Worm (Caenorhabditis elegans) whole organism, mixed stage, embryonic: ENCODE measurements around the gene C16A3.6.

Experiments used
- bed-3 ChIP-seq: fragments of 200-800 bp; sonication (Bioruptor generic); optimal IDR thresholded peaks from 3 replicates; lab custom pipeline; 2018; ENCODE audit warnings: mild to moderate bottlenecking, missing genetic modification characterization, moderate library complexity, missing compliant biosample characterization
- blmp-1 ChIP-seq: fragments of 150-350 bp; optimal IDR thresholded peaks from 2 replicates; lab custom pipeline; 2014; ENCODE audit warnings: missing biosample characterization, missing genetic modification characterization
- ceh-39 ChIP-seq: fragments of 150-350 bp; optimal IDR thresholded peaks from 2 replicates; lab custom pipeline; 2014; ENCODE audit warnings: missing biosample characterization, missing genetic modification characterization
- ceh-43 ChIP-seq: fragments of 200-800 bp; sonication (Bioruptor generic); optimal IDR thresholded peaks from 2 replicates; lab custom pipeline; 2018; ENCODE audit warnings: mild to moderate bottlenecking, missing genetic modification characterization, moderate library complexity, missing compliant biosample characterization
- ceh-83 ChIP-seq: fragments of 200-800 bp; sonication (Bioruptor generic); optimal IDR thresholded peaks from 2 replicates; lab custom pipeline; 2018; ENCODE audit warnings: mild to moderate bottlenecking, missing genetic modification characterization, missing compliant biosample characterization
- ces-1 ChIP-seq: fragments of 150-350 bp; optimal IDR thresholded peaks from 2 replicates; lab custom pipeline; 2014; ENCODE audit warnings: missing biosample characterization, missing genetic modification reagents, missing genetic modification characterization
- cnd-1 ChIP-seq: fragments of 200-800 bp; sonication (Bioruptor generic); optimal IDR thresholded peaks from 2 replicates; lab custom pipeline; 2018; ENCODE audit warnings: mild to moderate bottlenecking, missing genetic modification characterization, missing compliant biosample characterization
- drap-1 ChIP-seq: fragments of 200-800 bp; sonication (Bioruptor generic); optimal IDR thresholded peaks from 3 replicates; lab custom pipeline; 2018; ENCODE audit warnings: mild to moderate bottlenecking, missing genetic modification characterization, missing compliant biosample characterization
- elt-1 ChIP-seq: sonication (generic microtip); optimal IDR thresholded peaks from 2 replicates; lab custom pipeline; 2017; ENCODE audit warnings: missing genetic modification characterization, mild to moderate bottlenecking, missing compliant biosample characterization, antibody characterized with exemption, moderate library complexity, borderline replicate concordance; ENCODE audit not compliant: insufficient read depth
- elt-3 ChIP-seq: fragments of 150-350 bp; optimal IDR thresholded peaks from 2 replicates; lab custom pipeline; 2014; ENCODE audit warnings: missing biosample characterization, missing genetic modification characterization
- flh-1 ChIP-seq: fragments of 200-800 bp; sonication (Bioruptor generic); optimal IDR thresholded peaks from 2 replicates; lab custom pipeline; 2018; ENCODE audit warnings: mild to moderate bottlenecking, missing genetic modification characterization, moderate library complexity, missing compliant biosample characterization
- hlh-1 ChIP-seq: fragments of 150-350 bp; optimal IDR thresholded peaks from 2 replicates; lab custom pipeline; 2014; ENCODE audit warnings: missing biosample characterization, missing genetic modification reagents, missing genetic modification characterization
- lin-13 ChIP-seq: fragments of 150-350 bp; optimal IDR thresholded peaks from 2 replicates; lab custom pipeline; 2014; ENCODE audit warnings: missing biosample characterization, missing genetic modification characterization
- lsy-2 ChIP-seq: fragments of 150-350 bp; optimal IDR thresholded peaks from 2 replicates; lab custom pipeline; 2014; ENCODE audit warnings: missing biosample characterization, missing genetic modification characterization
- mab-5 ChIP-seq: fragments of 150-350 bp; optimal IDR thresholded peaks from 2 replicates; lab custom pipeline; 2014; ENCODE audit warnings: missing biosample characterization, missing genetic modification characterization
- mep-1 ChIP-seq: fragments of 150-350 bp; optimal IDR thresholded peaks from 2 replicates; lab custom pipeline; 2017; ENCODE audit warnings: missing biosample characterization, missing genetic modification reagents, missing genetic modification characterization, inconsistent platforms
- mls-2 ChIP-seq: sonication (generic microtip); optimal IDR thresholded peaks from 2 replicates; lab custom pipeline; 2016; ENCODE audit warnings: mild to moderate bottlenecking, missing genetic modification characterization, moderate library complexity, missing compliant biosample characterization
- nhr-12 ChIP-seq: fragments of 150-350 bp; optimal IDR thresholded peaks from 2 replicates; lab custom pipeline; 2014; ENCODE audit warnings: missing biosample characterization, missing genetic modification characterization
- nhr-2 ChIP-seq: fragments of 150-350 bp; optimal IDR thresholded peaks from 2 replicates; lab custom pipeline; 2014; ENCODE audit warnings: missing biosample characterization, missing genetic modification characterization
- nhr-76 ChIP-seq: sonication (generic microtip); optimal IDR thresholded peaks from 2 replicates; lab custom pipeline; 2017; ENCODE audit warnings: missing biosample characterization, missing genetic modification characterization
- pha-4 ChIP-seq: fragments of 150-350 bp; optimal IDR thresholded peaks from 2 replicates; lab custom pipeline; 2018; ENCODE audit warnings: missing biosample characterization, missing genetic modification reagents, missing genetic modification characterization
- sem-2 ChIP-seq: fragments of 200-800 bp; sonication (Bioruptor generic); optimal IDR thresholded peaks from 2 replicates; lab custom pipeline; 2018; ENCODE audit warnings: mild to moderate bottlenecking, missing genetic modification characterization, missing compliant biosample characterization
- tbx-8 ChIP-seq: fragments of 200-800 bp; sonication (Bioruptor generic); optimal IDR thresholded peaks from 2 replicates; lab custom pipeline; 2018; ENCODE audit warnings: mild to moderate bottlenecking, missing genetic modification characterization, moderate library complexity, missing compliant biosample characterization
- unc-120 ChIP-seq: sonication (generic microtip); optimal IDR thresholded peaks from 2 replicates; lab custom pipeline; 2017; ENCODE audit warnings: missing genetic modification characterization, missing compliant biosample characterization; ENCODE audit not compliant: poor library complexity, severe bottlenecking
- unc-39 ChIP-seq: fragments of 150-350 bp; optimal IDR thresholded peaks from 2 replicates; lab custom pipeline; 2014; ENCODE audit warnings: missing biosample characterization, missing genetic modification characterization
- unc-62 ChIP-seq: fragments of 150-350 bp; optimal IDR thresholded peaks from 2 replicates; lab custom pipeline; 2014; ENCODE audit warnings: missing biosample characterization, missing genetic modification reagents, missing genetic modification characterization
- zip-8 ChIP-seq: fragments of 150-350 bp; optimal IDR thresholded peaks from 2 replicates; lab custom pipeline; 2014; ENCODE audit warnings: missing biosample characterization, missing genetic modification characterization
- ztf-11 ChIP-seq: fragments of 150-350 bp; optimal IDR thresholded peaks from 2 replicates; lab custom pipeline; 2014; ENCODE audit warnings: missing biosample characterization, missing genetic modification characterization

Gene C16A3.6

ce11 chrIII:6395706-6396232 is 16.8 kb downstream of the C16A3.6 start, which contains the start of gene oatr-1:
Gene oatr-1 (minus strand): TSS chrIII:6396182.
- TF ChIP-seq cnd-1 (tag; lab: Kevin White, UChicago) (no peak), nhr-12 (tag; lab: Kevin White, UChicago) (no peak), unc-120 (no peak), ztf-11 (tag; lab: Kevin White, UChicago) (no peak), ceh-39 (tag; lab: Kevin White, UChicago) (no peak), flh-1 (GFP tag; lab: Kevin White, UChicago) (no peak), unc-62 (GFP tag; lab: Kevin White, UChicago) (no peak), sem-2 (no peak), bed-3 (GFP tag; lab: Kevin White, UChicago) (no peak), blmp-1 (tag; lab: Kevin White, UChicago) (no peak)

- no peak for TF ChIP-seq unc-39 (tag; lab: Kevin White, UChicago)
- peak; percentile 7 for TF ChIP-seq elt-1 (tag; lab: Kevin White, UChicago)
- TF ChIP-seq, all 35 proteins: peak for 1
These were observed 17.4 kb downstream of the C16A3.6 start for ce11 chrIII:6396381-6396780.

ce11 chrIII:6398124-6398523 is 19.1 kb downstream of the C16A3.6 start:
- TF ChIP-seq hlh-1 (tag; lab: Kevin White, UChicago) (peak; percentile 59), unc-62 (GFP tag; lab: Kevin White, UChicago) (peak; percentile 24), ceh-39 (tag; lab: Kevin White, UChicago) (no peak)

ce11 chrIII:6399424-6399823 is 20.4 kb downstream of the C16A3.6 start:
- TF ChIP-seq ces-1 (GFP tag; lab: Kevin White, UChicago) (peak; percentile 57), unc-39 (tag; lab: Kevin White, UChicago) (no peak)
- TF ChIP-seq, all 35 proteins: peak for 1

ce11 chrIII:6402346-6402745 is 23.3 kb downstream of the C16A3.6 start:
- no peak for TF ChIP-seq zip-8
- TF ChIP-seq unc-39 (tag; lab: Kevin White, UChicago) = no peak
- peak; percentile 48 for TF ChIP-seq mab-5 (tag; lab: Kevin White, UChicago)
- peak; percentile 69 for TF ChIP-seq unc-120
- TF ChIP-seq flh-1 (GFP tag; lab: Kevin White, UChicago) = no peak
- TF ChIP-seq hlh-1 (tag; lab: Kevin White, UChicago) = peak; percentile 99
- TF ChIP-seq ceh-83 = no peak
- TF ChIP-seq nhr-76 (tag; lab: Kevin White, UChicago) = no peak
- no peak for TF ChIP-seq drap-1 (GFP tag; lab: Kevin White, UChicago)
- TF ChIP-seq unc-62 (GFP tag; lab: Kevin White, UChicago) = peak; percentile 89
- TF ChIP-seq, all 35 proteins: peak for 4

- no peak for TF ChIP-seq blmp-1 (tag; lab: Kevin White, UChicago)
- no peak for TF ChIP-seq lsy-2
- no peak for TF ChIP-seq tbx-8 (GFP tag; lab: Kevin White, UChicago)
- TF ChIP-seq ztf-11 (tag; lab: Kevin White, UChicago) = no peak
- TF ChIP-seq flh-1 (GFP tag; lab: Kevin White, UChicago) = no peak
- TF ChIP-seq ces-1 (GFP tag; lab: Kevin White, UChicago) = no peak
- no peak for TF ChIP-seq mls-2 (tag; lab: Kevin White, UChicago)
- TF ChIP-seq elt-3 (tag; lab: Kevin White, UChicago) = no peak
- TF ChIP-seq bed-3 (GFP tag; lab: Kevin White, UChicago) = no peak
- TF ChIP-seq pha-4 (tag; lab: Kevin White, UChicago) = no peak
- no peak for TF ChIP-seq mab-5 (tag; lab: Kevin White, UChicago)
- TF ChIP-seq mep-1 (tag; lab: Kevin White, UChicago) = no peak
- TF ChIP-seq elt-1 (tag; lab: Kevin White, UChicago) = no peak
- TF ChIP-seq lin-13 (tag; lab: Kevin White, UChicago) = no peak
- no peak for TF ChIP-seq ceh-43 (GFP tag; lab: Kevin White, UChicago)
- no peak for TF ChIP-seq nhr-2 (tag; lab: Kevin White, UChicago)
- no peak for TF ChIP-seq unc-62 (GFP tag; lab: Kevin White, UChicago)
- TF ChIP-seq hlh-1 (tag; lab: Kevin White, UChicago) = no peak
- TF ChIP-seq unc-39 (tag; lab: Kevin White, UChicago) = no peak
These were observed 23.8 kb downstream of the C16A3.6 start for ce11 chrIII:6402810-6403209.
